Worm (Caenorhabditis elegans) whole organism, L4 larva: ENCODE data around the gene C25E10.4.
A peak's percentile ranks its signal among the peaks of the same experiment; 100 is the strongest.

Experiments
- F26F4.8 ChIP-seq: fragments of 200-800 bp; sonication (Bioruptor generic); conservative IDR thresholded peaks from 2 replicates; pipeline ENCODE4 v1.3.6; 2022; ENCODE audit warnings: missing genetic modification characterization, missing compliant biosample characterization
- F37D6.2 ChIP-seq: sonication (generic microtip); optimal IDR thresholded peaks from 2 replicates; lab custom pipeline; 2016; ENCODE audit warnings: mild to moderate bottlenecking, missing genetic modification characterization, missing compliant biosample characterization
- R02D3.7 ChIP-seq: fragments of 150-350 bp; sonication (generic microtip); optimal IDR thresholded peaks from 3 replicates; lab custom pipeline; 2014; ENCODE audit warnings: missing biosample characterization, missing genetic modification characterization
- T26A8.4 ChIP-seq: fragments of 200-800 bp; sonication (Bioruptor generic); IDR thresholded peaks from 2 replicates; pipeline ENCODE4 v1.3.6; 2022; ENCODE audit warnings: missing genetic modification characterization, missing compliant biosample characterization
- ZK546.5 ChIP-seq, 2 experiments: sonication (generic microtip); optimal IDR thresholded peaks; 2 replicates each; lab custom pipeline; 2017; ENCODE audit warnings: missing biosample characterization in 2 of 2, missing genetic modification characterization in 2 of 2
- aha-1 ChIP-seq: fragments of 150-350 bp; peaks from one replicate; lab custom pipeline; 2014; ENCODE audit warnings: missing biosample characterization, missing genetic modification characterization
- ama-1 ChIP-seq: fragments of 150-350 bp; optimal IDR thresholded peaks from 2 replicates; lab custom pipeline; 2014; ENCODE audit warnings: inconsistent platforms, mixed read lengths
- attf-4 ChIP-seq: sonication (generic microtip); optimal IDR thresholded peaks from 3 replicates; lab custom pipeline; 2017; ENCODE audit warnings: missing biosample characterization, missing genetic modification characterization
- ceh-28 ChIP-seq: fragments of 150-350 bp; optimal IDR thresholded peaks from 2 replicates; lab custom pipeline; 2014; ENCODE audit warnings: missing biosample characterization, missing genetic modification reagents, missing genetic modification characterization
- ces-1 ChIP-seq: fragments of 150-350 bp; sonication (generic microtip); optimal IDR thresholded peaks from 4 replicates; lab custom pipeline; 2014; ENCODE audit warnings: missing biosample characterization, missing genetic modification reagents, missing genetic modification characterization
- daf-12 ChIP-seq: fragments of 150-350 bp; optimal IDR thresholded peaks from 2 replicates; lab custom pipeline; 2014; ENCODE audit warnings: missing biosample characterization, missing genetic modification reagents, missing genetic modification characterization
- daf-16 ChIP-seq, 3 experiments: sonication (generic microtip); optimal IDR thresholded peaks; 2 replicates each; lab custom pipeline; 2016 to 2017; ENCODE audit warnings: missing genetic modification characterization in 3 of 3, missing genetic modification reagents in 3 of 3, mild to moderate bottlenecking in 2 of 3, missing compliant biosample characterization in 2 of 3, missing biosample characterization in 1 of 3, moderate library complexity in 1 of 3
- dmd-6 ChIP-seq: fragments of 200-800 bp; sonication (Bioruptor generic); IDR thresholded peaks from 2 replicates; pipeline ENCODE4 v1.3.6; 2022; ENCODE audit warnings: missing genetic modification reagents, missing genetic modification characterization, missing compliant biosample characterization
- dpl-1 ChIP-seq: fragments of 150-350 bp; optimal IDR thresholded peaks from 2 replicates; lab custom pipeline; 2014; ENCODE audit warnings: missing biosample characterization, missing genetic modification reagents, missing genetic modification characterization
- dve-1 ChIP-seq: sonication (generic microtip); optimal IDR thresholded peaks from 2 replicates; lab custom pipeline; 2017; ENCODE audit warnings: antibody characterized with exemption, mild to moderate bottlenecking, missing genetic modification characterization, missing compliant biosample characterization; ENCODE audit not compliant: insufficient read depth
- fos-1 ChIP-seq: fragments of 150-350 bp; optimal IDR thresholded peaks from 2 replicates; lab custom pipeline; 2014; ENCODE audit warnings: missing biosample characterization, missing genetic modification characterization
- hlh-11 ChIP-seq: fragments of 200-800 bp; sonication (Bioruptor generic); optimal IDR thresholded peaks from 2 replicates; lab custom pipeline; 2018; ENCODE audit warnings: mild to moderate bottlenecking, missing genetic modification characterization, missing compliant biosample characterization
- hlh-30 ChIP-seq: sonication (generic microtip); optimal IDR thresholded peaks from 2 replicates; lab custom pipeline; 2017; ENCODE audit warnings: antibody characterized with exemption, mild to moderate bottlenecking, missing genetic modification characterization, missing compliant biosample characterization; ENCODE audit not compliant: insufficient read depth
- lin-13 ChIP-seq: fragments of 150-350 bp; optimal IDR thresholded peaks from 2 replicates; lab custom pipeline; 2014; ENCODE audit warnings: missing biosample characterization, missing genetic modification reagents, missing genetic modification characterization
- lin-29 ChIP-seq: fragments of 200-800 bp; sonication (Bioruptor generic); IDR thresholded peaks from 2 replicates; pipeline ENCODE4 v1.3.6; 2022; ENCODE audit warnings: missing genetic modification reagents, missing genetic modification characterization, missing compliant biosample characterization
- lin-38 ChIP-seq: fragments of 200-800 bp; sonication (Bioruptor generic); IDR thresholded peaks from 2 replicates; pipeline ENCODE4 v1.3.6; 2022; ENCODE audit warnings: missing genetic modification reagents, missing genetic modification characterization, missing compliant biosample characterization
- lsy-2 ChIP-seq, 2 experiments: fragments of 150-350 bp in 1 of 2; sonication (generic microtip) in 1 of 2; optimal IDR thresholded peaks; 2 replicates each; lab custom pipeline; 2014 to 2017; ENCODE audit warnings: missing biosample characterization in 2 of 2, missing genetic modification characterization in 2 of 2
- madf-5 ChIP-seq, 2 experiments: fragments of 200-800 bp; sonication (Bioruptor generic); IDR thresholded peaks; 2 replicates each; pipeline ENCODE4 v1.3.6; 2022; ENCODE audit warnings: missing compliant biosample characterization in 2 of 2, missing genetic modification characterization in 2 of 2
- mdt-29 ChIP-seq: fragments of 200-800 bp; sonication (Bioruptor generic); IDR thresholded peaks from 2 replicates; pipeline ENCODE4 v1.3.6; 2022; ENCODE audit warnings: missing genetic modification reagents, missing genetic modification characterization, missing compliant biosample characterization
- nhr-10 ChIP-seq: fragments of 150-350 bp; optimal IDR thresholded peaks from 2 replicates; lab custom pipeline; 2014; ENCODE audit warnings: missing biosample characterization, missing genetic modification characterization
- nhr-111 ChIP-seq: fragments of 200-800 bp; sonication (Bioruptor generic); optimal IDR thresholded peaks from 2 replicates; lab custom pipeline; 2018; ENCODE audit warnings: mild to moderate bottlenecking, missing genetic modification characterization, missing compliant biosample characterization
- nhr-28 ChIP-seq: fragments of 150-350 bp; optimal IDR thresholded peaks from 2 replicates; lab custom pipeline; 2014; ENCODE audit warnings: missing biosample characterization, missing genetic modification characterization
- nhr-48 ChIP-seq: sonication (generic microtip); optimal IDR thresholded peaks from 2 replicates; lab custom pipeline; 2016; ENCODE audit warnings: mild to moderate bottlenecking, missing genetic modification characterization, missing compliant biosample characterization
- nhr-77 ChIP-seq: fragments of 150-350 bp; optimal IDR thresholded peaks from 2 replicates; lab custom pipeline; 2014; ENCODE audit warnings: missing biosample characterization, missing genetic modification characterization
- php-3 ChIP-seq: fragments of 200-800 bp; sonication (Bioruptor generic); IDR thresholded peaks from 2 replicates; pipeline ENCODE4 v1.3.6; 2022; ENCODE audit warnings: missing genetic modification reagents, missing genetic modification characterization, missing compliant biosample characterization
- sdz-12 ChIP-seq: fragments of 200-800 bp; sonication (Bioruptor generic); optimal IDR thresholded peaks from 2 replicates; lab custom pipeline; 2018; ENCODE audit warnings: mild to moderate bottlenecking, missing genetic modification characterization, missing compliant biosample characterization
- skn-1 ChIP-seq: fragments of 150-350 bp; optimal IDR thresholded peaks from 2 replicates; lab custom pipeline; 2014; ENCODE audit warnings: missing biosample characterization, missing genetic modification characterization
- snpc-1.2 ChIP-seq: fragments of 200-800 bp; sonication (Bioruptor generic); IDR thresholded peaks from 2 replicates; pipeline ENCODE4 v1.3.6; 2022; ENCODE audit warnings: missing genetic modification reagents, missing genetic modification characterization, missing compliant biosample characterization
- spr-1 ChIP-seq: sonication (generic microtip); optimal IDR thresholded peaks from 2 replicates; lab custom pipeline; 2016; ENCODE audit warnings: mild to moderate bottlenecking, missing genetic modification characterization, missing compliant biosample characterization
- spr-3 ChIP-seq: fragments of 200-800 bp; sonication (Bioruptor generic); optimal IDR thresholded peaks from 2 replicates; lab custom pipeline; 2018; ENCODE audit warnings: mild to moderate bottlenecking, missing genetic modification characterization, missing compliant biosample characterization
- tag-97 ChIP-seq: fragments of 200-800 bp; sonication (Bioruptor generic); IDR thresholded peaks from 2 replicates; pipeline ENCODE4 v1.3.6; 2022; ENCODE audit warnings: missing genetic modification characterization, missing compliant biosample characterization
- unc-62 ChIP-seq, 3 experiments: fragments of 150-350 bp in 1 of 3; sonication (generic microtip); optimal IDR thresholded peaks in 2 of 3; peaks in 1 of 3; 1 replicate in 1 of 3; 2 replicates in 2 of 3; lab custom pipeline; 2014 to 2017; ENCODE audit warnings: missing biosample characterization in 3 of 3, missing genetic modification characterization in 3 of 3, missing genetic modification reagents in 3 of 3, missing genotype in 1 of 3
- vab-7 ChIP-seq: fragments of 200-800 bp; sonication (Bioruptor generic); IDR thresholded peaks from 2 replicates; pipeline ENCODE4 v1.3.6; 2022; ENCODE audit warnings: missing genetic modification reagents, missing genetic modification characterization, missing compliant biosample characterization
- zfp-3 ChIP-seq: fragments of 200-800 bp; sonication (Bioruptor generic); conservative IDR thresholded peaks from 2 replicates; pipeline ENCODE4 v1.3.6; 2022; ENCODE audit warnings: missing genetic modification reagents, missing genetic modification characterization, missing compliant biosample characterization
- ztf-7 ChIP-seq: fragments of 150-350 bp; optimal IDR thresholded peaks from 2 replicates; lab custom pipeline; 2014; ENCODE audit warnings: missing biosample characterization, missing genetic modification characterization

The C25E10.4 gene

ce11 chrV:9065915-9066314, 32.5 kb downstream of the C25E10.4 start:
- TF ChIP-seq nhr-111 (GFP tag; lab: Kevin White, UChicago) (no peak), unc-62 (GFP tag; optimal IDR thresholded peaks at IDR 0.05 in 1 of 2; lab: Kevin White, UChicago) (peak in 1 of 2 experiments; percentile 13), unc-62 (tag; optimal IDR thresholded peaks at IDR 0.05; lab: Kevin White, UChicago) (no peak)

- no peak for TF ChIP-seq ces-1 (GFP tag; lab: Kevin White, UChicago)
- TF ChIP-seq mdt-29 (GFP tag; lab: Robert Waterston, UW): no peak
- no peak for TF ChIP-seq ama-1 (lab: Kevin White, UChicago)
- no peak for TF ChIP-seq ZK546.5 (tag; optimal IDR thresholded peaks at IDR 0.05; lab: Kevin White, UChicago)
- no peak for TF ChIP-seq skn-1 (tag; lab: Kevin White, UChicago)
- TF ChIP-seq spr-3 (GFP tag; lab: Kevin White, UChicago): no peak
- no peak for TF ChIP-seq T26A8.4 (GFP tag; lab: Robert Waterston, UW)
- no peak for TF ChIP-seq lin-13 (GFP tag; lab: Kevin White, UChicago)
- TF ChIP-seq ztf-7 (tag; lab: Kevin White, UChicago): no peak
- no peak for TF ChIP-seq attf-4
- TF ChIP-seq ceh-28 (tag; lab: Kevin White, UChicago): no peak
- TF ChIP-seq F26F4.8: no peak
- TF ChIP-seq nhr-28: no peak
- no peak for TF ChIP-seq spr-1 (tag; lab: Kevin White, UChicago)
- no peak for TF ChIP-seq nhr-10
- no peak for TF ChIP-seq hlh-11 (tag; lab: Kevin White, UChicago)
Observed at ce11 chrV:9067678-9068077, 34.3 kb downstream of the C25E10.4 start, which contains the start of gene fip-2. fip-2 (plus strand) TSS chrV:9067978.

- TF ChIP-seq aha-1: peak; percentile 31
- TF ChIP-seq daf-12 (tag; lab: Kevin White, UChicago): no peak
Observed at ce11 chrV:9069680-9070079, 36.3 kb downstream of the C25E10.4 start, which contains the start of gene T27E4.5. T27E4.5 (minus strand) TSS chrV:9069780.

- no peak for TF ChIP-seq F37D6.2
- peak; percentile 28; the same call in 1 of the 2 replicates for TF ChIP-seq dmd-6 (GFP tag; lab: Robert Waterston, UW)
- TF ChIP-seq hlh-30 (tag; lab: Kevin White, UChicago): peak; percentile 31
- TF ChIP-seq vab-7 (GFP tag; lab: Robert Waterston, UW): no peak
- peak in 1 of 2 experiments; percentile 96 for TF ChIP-seq unc-62 (GFP tag; optimal IDR thresholded peaks at IDR 0.05 in 1 of 2; lab: Kevin White, UChicago)
- no peak for TF ChIP-seq unc-62 (tag; optimal IDR thresholded peaks at IDR 0.05; lab: Kevin White, UChicago)
- TF ChIP-seq dve-1 (tag; lab: Kevin White, UChicago): peak; percentile 46
- no peak for TF ChIP-seq daf-16 (GFP tag; optimal IDR thresholded peaks at IDR 0.05; lab: Kevin White, UChicago)
- TF ChIP-seq daf-16 (tag; optimal IDR thresholded peaks at IDR 0.05; lab: Kevin White, UChicago): peak; percentile 39
- TF ChIP-seq tag-97 (GFP tag; lab: Robert Waterston, UW): no peak
- TF ChIP-seq lin-38 (GFP tag; lab: Robert Waterston, UW): no peak
- no peak for TF ChIP-seq daf-12 (tag; lab: Kevin White, UChicago)
- no peak for TF ChIP-seq dpl-1 (GFP tag; lab: Kevin White, UChicago)
Observed at ce11 chrV:9073322-9074038, 40.1 kb downstream of the C25E10.4 start, which contains the start of gene oac-50. oac-50 (minus strand) TSS chrV:9073540.

- TF ChIP-seq sdz-12 (GFP tag; lab: Kevin White, UChicago): no peak
- peak; percentile 80 for TF ChIP-seq fos-1 (tag; lab: Kevin White, UChicago)
- TF ChIP-seq F37D6.2: no peak
- TF ChIP-seq tag-97 (GFP tag; lab: Robert Waterston, UW): no peak
- TF ChIP-seq nhr-77 (tag; lab: Kevin White, UChicago): peak; percentile 87
- no peak for TF ChIP-seq madf-5 (GFP tag; IDR thresholded peaks at IDR 0.05; lab: Robert Waterston, UW)
- TF ChIP-seq lin-29: no peak
- peak; percentile 34; the same call in 1 of the 2 replicates for TF ChIP-seq dmd-6 (GFP tag; lab: Robert Waterston, UW)
- peak; percentile 16 to 27 for TF ChIP-seq lsy-2 (tag; optimal IDR thresholded peaks at IDR 0.05; lab: Kevin White, UChicago)
- no peak for TF ChIP-seq R02D3.7 (tag; lab: Kevin White, UChicago)
- TF ChIP-seq nhr-48: peak; percentile 31
- TF ChIP-seq zfp-3 (GFP tag; lab: Robert Waterston, UW): peak; percentile 4; the same call in 1 of the 2 replicates
- TF ChIP-seq lin-38 (GFP tag; lab: Robert Waterston, UW): no peak
- no peak for TF ChIP-seq ces-1 (GFP tag; lab: Kevin White, UChicago)
- peak; percentile 66 for TF ChIP-seq hlh-11 (tag; lab: Kevin White, UChicago)
- peak; percentile 68 for TF ChIP-seq dve-1 (tag; lab: Kevin White, UChicago)
- no peak for TF ChIP-seq snpc-1.2 (GFP tag; lab: Robert Waterston, UW)
- peak; percentile 76 for TF ChIP-seq php-3 (GFP tag; lab: Robert Waterston, UW)
- no peak for TF ChIP-seq ceh-28 (tag; lab: Kevin White, UChicago)
Observed at ce11 chrV:9074360-9074834, 41.0 kb downstream of the C25E10.4 start.
